Fruit fly (Drosophila melanogaster): ENCODE results near the gene Ltn1.

dm6 chr3L:19574452-19574851 is 22.4 kb upstream of the Ltn1 start:
- TF ChIP-seq h (GFP tag; optimal IDR thresholded peaks at IDR 0.05) = no peak
- TF ChIP-seq usp (GFP tag; optimal IDR thresholded peaks at IDR 0.05) = no peak
- no peak for TF ChIP-seq foxo (GFP tag; optimal IDR thresholded peaks at IDR 0.05)
- no peak for TF ChIP-seq GATAd (GFP tag; optimal IDR thresholded peaks at IDR 0.05)
- TF ChIP-seq lola (GFP tag; optimal IDR thresholded peaks at IDR 0.05) = no peak
- TF ChIP-seq jim (GFP tag; optimal IDR thresholded peaks at IDR 0.05) = no peak

Data from whole organism, wandering third instar larva.